Fruit fly (Drosophila melanogaster): Measurements from ENCODE around the gene Aduk.

DNA sequence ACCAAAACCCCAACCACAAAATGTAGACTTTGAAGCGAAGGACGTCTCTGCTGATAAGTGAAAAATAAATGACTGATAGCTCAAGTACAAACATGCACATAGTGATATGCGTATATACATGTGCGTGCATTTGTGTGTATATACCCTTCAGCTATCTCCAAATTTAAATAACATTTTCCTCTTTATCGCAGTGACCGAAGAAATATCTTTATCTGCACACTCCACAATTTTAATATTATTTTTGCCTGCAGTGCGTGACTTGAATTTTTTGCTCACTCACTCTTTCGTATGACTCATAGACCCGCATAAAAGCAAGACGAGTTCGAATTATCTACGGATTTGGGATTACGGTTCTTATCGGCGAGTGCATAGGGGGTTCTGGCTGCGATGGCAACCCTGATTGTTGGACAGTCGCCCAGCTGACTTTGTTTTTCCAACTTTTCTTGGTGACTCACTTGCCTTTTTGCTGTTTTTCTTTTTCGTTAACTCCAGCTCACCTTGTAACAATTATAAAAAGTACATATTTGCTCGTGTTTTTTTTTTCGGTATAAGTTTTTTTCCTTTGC, 8.6 kb upstream of the Aduk start:
- TF ChIP-seq CG13204 (GFP tag; optimal IDR thresholded peaks at IDR 0.05) (no peak), Ets98B (GFP tag; IDR thresholded peaks at IDR 0.05) (no peak), rn (GFP tag; IDR thresholded peaks at IDR 0.05) (no peak), D1 (tag; optimal IDR thresholded peaks at IDR 0.05) (no peak), CG8301 (tag; optimal IDR thresholded peaks at IDR 0.05) (no peak), CG12605 (GFP tag; IDR thresholded peaks at IDR 0.05) (no peak)

Measured in whole organism, pupa.